Fruit fly (Drosophila melanogaster) whole organism, embryonic: Measurements from ENCODE around the gene Cp18.
A peak's percentile ranks its signal among the peaks of the same experiment; 100 is the strongest.

Source experiments
- Abd-B ChIP-seq: fragments of 200-800 bp; sonication (Bioruptor generic); optimal IDR thresholded peaks from 2 replicates; lab custom pipeline; 2018; ENCODE audit warnings: missing biosample characterization, mild to moderate bottlenecking, missing genetic modification characterization, moderate library complexity
- Awh ChIP-seq: fragments of 200-800 bp; sonication (Bioruptor generic); IDR thresholded peaks from 2 replicates; pipeline ENCODE4, ENCODE4 v1.3.6; 2022; ENCODE audit warnings: missing biosample characterization, missing genetic modification characterization
- BtbVII ChIP-seq: fragments of 200-800 bp; sonication (Bioruptor generic); optimal IDR thresholded peaks from 3 replicates; lab custom pipeline; 2017; ENCODE audit warnings: missing biosample characterization, mild to moderate bottlenecking, missing genetic modification characterization
- CG10979 ChIP-seq: fragments of 200-800 bp; sonication (Bioruptor generic); optimal IDR thresholded peaks from 2 replicates; lab custom pipeline; 2018; ENCODE audit warnings: missing biosample characterization, mild to moderate bottlenecking, missing genetic modification characterization, moderate library complexity
- CG11695 ChIP-seq: fragments of 200-800 bp; sonication (Bioruptor generic); IDR thresholded peaks from 3 replicates; pipeline ENCODE4 v1.3.6; 2022; ENCODE audit warnings: missing biosample characterization, missing genetic modification characterization
- CG11723 ChIP-seq: fragments of 200-800 bp; sonication (Bioruptor generic); optimal IDR thresholded peaks from 2 replicates; lab custom pipeline; 2017; ENCODE audit warnings: missing biosample characterization, mild to moderate bottlenecking, missing genetic modification characterization
- CG1233 ChIP-seq: fragments of 200-800 bp; sonication (Bioruptor generic); optimal IDR thresholded peaks from 4 replicates; lab custom pipeline; 2018; ENCODE audit warnings: missing biosample characterization, mild to moderate bottlenecking, missing genetic modification characterization
- CG13894 ChIP-seq: fragments of 200-800 bp; sonication (Bioruptor generic); optimal IDR thresholded peaks from 3 replicates; lab custom pipeline; 2018; ENCODE audit warnings: missing biosample characterization, mild to moderate bottlenecking, missing genetic modification characterization, moderate library complexity
- CG15269 ChIP-seq: fragments of 200-800 bp; sonication (Bioruptor generic); optimal IDR thresholded peaks from 2 replicates; lab custom pipeline; 2018; ENCODE audit warnings: missing biosample characterization, mild to moderate bottlenecking, missing genetic modification characterization, moderate library complexity
- CG15601 ChIP-seq: fragments of 200-800 bp; sonication (Bioruptor generic); optimal IDR thresholded peaks from 3 replicates; lab custom pipeline; 2019; ENCODE audit warnings: missing biosample characterization, mild to moderate bottlenecking, missing genetic modification characterization, moderate library complexity
- CG1602 ChIP-seq: fragments of 200-800 bp; sonication (Bioruptor generic); optimal IDR thresholded peaks from 3 replicates; lab custom pipeline; 2016; ENCODE audit warnings: missing biosample characterization, missing genetic modification characterization
- CG17359 ChIP-seq: fragments of 200-800 bp; sonication (Bioruptor generic); optimal IDR thresholded peaks from 3 replicates; lab custom pipeline; 2018; ENCODE audit warnings: missing biosample characterization, mild to moderate bottlenecking, missing genetic modification characterization, moderate library complexity
- CG2202 ChIP-seq: fragments of 200-800 bp; sonication (Bioruptor generic); optimal IDR thresholded peaks from 2 replicates; lab custom pipeline; 2018; ENCODE audit warnings: missing biosample characterization, mild to moderate bottlenecking, missing genetic modification characterization
- CG2889 ChIP-seq: fragments of 200-800 bp; sonication (Bioruptor generic); IDR thresholded peaks from 3 replicates; pipeline ENCODE4 v1.3.6; 2022; ENCODE audit warnings: missing biosample characterization, missing genetic modification characterization
- CG31365 ChIP-seq: fragments of 200-800 bp; sonication (Bioruptor generic); optimal IDR thresholded peaks from 2 replicates; lab custom pipeline; 2018; ENCODE audit warnings: missing biosample characterization, mild to moderate bottlenecking, missing genetic modification characterization
- CG34224 ChIP-seq: fragments of 200-800 bp; sonication (Bioruptor generic); IDR thresholded peaks from 3 replicates; pipeline ENCODE4 v1.3.6; 2022; ENCODE audit warnings: missing biosample characterization, missing genetic modification characterization; ENCODE audit not compliant: partially characterized antibody
- CG43689 ChIP-seq: fragments of 200-800 bp; sonication (Bioruptor generic); IDR thresholded peaks from 2 replicates; pipeline ENCODE4 v1.3.6; 2022; ENCODE audit warnings: missing biosample characterization, missing genetic modification characterization
- CG4617 ChIP-seq: fragments of 200-800 bp; sonication (Bioruptor generic); optimal IDR thresholded peaks from 3 replicates; lab custom pipeline; 2016; ENCODE audit warnings: missing biosample characterization, missing genetic modification characterization, borderline replicate concordance
- CG4707 ChIP-seq: fragments of 200-800 bp; sonication (Bioruptor generic); optimal IDR thresholded peaks from 2 replicates; lab custom pipeline; 2018; ENCODE audit warnings: missing biosample characterization, mild to moderate bottlenecking, missing genetic modification characterization, moderate library complexity
- CG4820 ChIP-seq: fragments of 200-800 bp; sonication (Bioruptor generic); optimal IDR thresholded peaks from 3 replicates; lab custom pipeline; 2016; ENCODE audit warnings: missing biosample characterization, missing genetic modification characterization
- CG5245 ChIP-seq: fragments of 200-800 bp; sonication (Bioruptor generic); optimal IDR thresholded peaks from 3 replicates; lab custom pipeline; 2016; ENCODE audit warnings: missing biosample characterization, missing genetic modification characterization
- CG7271 ChIP-seq: fragments of 200-800 bp; sonication (Bioruptor generic); optimal IDR thresholded peaks from 2 replicates; lab custom pipeline; 2018; ENCODE audit warnings: missing biosample characterization, mild to moderate bottlenecking, missing genetic modification characterization, moderate library complexity
- CG8765 ChIP-seq: fragments of 200-800 bp; sonication (Bioruptor generic); IDR thresholded peaks from 2 replicates; pipeline ENCODE4 v1.3.6; 2022; ENCODE audit warnings: missing biosample characterization, missing genetic modification characterization
- CHES-1-like ChIP-seq: fragments of 200-800 bp; sonication (Bioruptor generic); optimal IDR thresholded peaks from 2 replicates; lab custom pipeline; 2016; ENCODE audit warnings: missing biosample characterization, missing genetic modification characterization
- CkIIα-i1 ChIP-seq: fragments of 200-800 bp; sonication (Bioruptor generic); IDR thresholded peaks from 2 replicates; pipeline ENCODE4 v1.3.6; 2022; ENCODE audit warnings: missing biosample characterization, missing genetic modification characterization
- D19B ChIP-seq: fragments of 200-800 bp; sonication (Bioruptor generic); optimal IDR thresholded peaks from 2 replicates; lab custom pipeline; 2017; ENCODE audit warnings: missing biosample characterization, mild to moderate bottlenecking, missing genetic modification characterization
- E2f2 ChIP-seq: fragments of 200-800 bp; sonication (Bioruptor generic); IDR thresholded peaks from 2 replicates; pipeline ENCODE4 v1.3.6; 2022; ENCODE audit warnings: missing biosample characterization, missing genetic modification characterization
- HmgD ChIP-seq: fragments of 200-800 bp; sonication (Bioruptor generic); optimal IDR thresholded peaks from 3 replicates; lab custom pipeline; 2016; ENCODE audit warnings: missing biosample characterization, missing genetic modification characterization
- Hr78 ChIP-seq, 2 experiments: fragments of 200-800 bp in 1 of 2; fragments of >200 bp in 1 of 2; sonication (Bioruptor generic) in 1 of 2; optimal IDR thresholded peaks; 2 replicates each; lab custom pipeline; 2017 to 2019; ENCODE audit warnings: missing biosample characterization in 2 of 2, missing genetic modification characterization in 2 of 2, mild to moderate bottlenecking in 1 of 2, moderate library complexity in 1 of 2
- Lpt ChIP-seq: fragments of >200 bp; optimal IDR thresholded peaks from 2 replicates; lab custom pipeline; 2018; ENCODE audit warnings: missing biosample characterization, missing genetic modification characterization
- NC2α ChIP-seq: fragments of 200-800 bp; sonication (Bioruptor generic); optimal IDR thresholded peaks from 2 replicates; lab custom pipeline; 2016; ENCODE audit warnings: missing biosample characterization, missing genetic modification characterization
- Ravus ChIP-seq: fragments of 200-800 bp; sonication (Bioruptor generic); IDR thresholded peaks from 2 replicates; pipeline ENCODE4 v1.3.6; 2022; ENCODE audit warnings: missing biosample characterization, missing genetic modification characterization
- Xrp1 ChIP-seq: fragments of 200-800 bp; sonication (Bioruptor generic); IDR thresholded peaks from 2 replicates; pipeline ENCODE4 v1.3.6; 2022; ENCODE audit warnings: missing biosample characterization, missing genetic modification characterization
- ase ChIP-seq: fragments of 200-800 bp; sonication (Bioruptor generic); IDR thresholded peaks from 3 replicates; pipeline ENCODE4 v1.3.6; 2022; ENCODE audit warnings: missing biosample characterization, missing genetic modification characterization
- bowl ChIP-seq: fragments of 200-800 bp; sonication (Bioruptor generic); IDR thresholded peaks from 2 replicates; pipeline ENCODE4 v1.3.6; 2022; ENCODE audit warnings: missing biosample characterization, missing genetic modification characterization
- chif ChIP-seq, 2 experiments: fragments of 200-800 bp; sonication (Bioruptor generic); optimal IDR thresholded peaks; 3 replicates each; lab custom pipeline; 2016; ENCODE audit warnings: missing biosample characterization in 2 of 2, missing genetic modification characterization in 2 of 2
- dmrt99B ChIP-seq: fragments of 200-800 bp; sonication (Bioruptor generic); optimal IDR thresholded peaks from 2 replicates; lab custom pipeline; 2018; ENCODE audit warnings: missing biosample characterization, mild to moderate bottlenecking, missing genetic modification characterization, moderate library complexity
- eyg ChIP-seq: fragments of 200-800 bp; sonication (Bioruptor generic); optimal IDR thresholded peaks from 3 replicates; lab custom pipeline; 2016; ENCODE audit warnings: missing biosample characterization, missing genetic modification characterization
- gro ChIP-seq: fragments of 200-800 bp; sonication (Bioruptor generic); optimal IDR thresholded peaks from 2 replicates; lab custom pipeline; 2016; ENCODE audit warnings: missing biosample characterization, missing genetic modification characterization
- gsb ChIP-seq: fragments of 200-800 bp; sonication (Bioruptor generic); IDR thresholded peaks from 2 replicates; pipeline ENCODE4 v1.3.6; 2022; ENCODE audit warnings: missing biosample characterization, missing genetic modification characterization
- hkb ChIP-seq, 2 experiments: fragments of 200-800 bp in 1 of 2; fragments of >200 bp in 1 of 2; sonication (Bioruptor generic) in 1 of 2; IDR thresholded peaks in 1 of 2; optimal IDR thresholded peaks in 1 of 2; 2 replicates each; pipeline versions ENCODE4 v1.3.6 to Lab custom; 2017 to 2022; ENCODE audit warnings: missing biosample characterization in 1 of 2, missing genetic modification characterization in 1 of 2
- ken ChIP-seq: fragments of 200-800 bp; sonication (Bioruptor generic); IDR thresholded peaks from 3 replicates; pipeline ENCODE4 v1.3.6; 2022; ENCODE audit warnings: missing biosample characterization, missing genetic modification characterization
- klu ChIP-seq: fragments of 200-800 bp; sonication (Bioruptor generic); IDR thresholded peaks from 2 replicates; pipeline ENCODE4 v1.3.6; 2022; ENCODE audit warnings: missing biosample characterization, missing genetic modification characterization
- pita ChIP-seq: fragments of 200-800 bp; sonication (Bioruptor generic); optimal IDR thresholded peaks from 2 replicates; lab custom pipeline; 2017; ENCODE audit warnings: missing biosample characterization, mild to moderate bottlenecking, missing genetic modification characterization
- schlank ChIP-seq: fragments of 200-800 bp; sonication (Bioruptor generic); optimal IDR thresholded peaks from 2 replicates; lab custom pipeline; 2018; ENCODE audit warnings: missing biosample characterization, mild to moderate bottlenecking, missing genetic modification characterization
- sima ChIP-seq: fragments of 200-800 bp; sonication (Bioruptor generic); optimal IDR thresholded peaks from 2 replicates; lab custom pipeline; 2016; ENCODE audit warnings: missing biosample characterization, missing genetic modification characterization
- slbo ChIP-seq: fragments of 200-800 bp; sonication (Bioruptor generic); IDR thresholded peaks from 2 replicates; pipeline ENCODE4 v1.3.6; 2022; ENCODE audit warnings: missing biosample characterization, missing genetic modification characterization
- sr ChIP-seq: fragments of 200-800 bp; sonication (Bioruptor generic); IDR thresholded peaks from 3 replicates; pipeline ENCODE4 v1.3.6; 2022; ENCODE audit warnings: missing biosample characterization, missing genetic modification characterization
- tx ChIP-seq: fragments of 200-800 bp; sonication (Bioruptor generic); optimal IDR thresholded peaks from 2 replicates; lab custom pipeline; 2016; ENCODE audit warnings: missing biosample characterization, missing genetic modification characterization

The Cp18 gene

dm6 chr3L:8772998-8773684, 46.5 kb downstream of the Cp18 start (continued):
- TF ChIP-seq CG4707 (GFP tag; lab: Kevin White, UChicago) (peak; percentile 64), tx (GFP tag; lab: Kevin White, UChicago) (no peak), CG34224 (GFP tag; lab: Robert Waterston, UW) (no peak), pita (GFP tag; lab: Kevin White, UChicago) (no peak), CG2889 (GFP tag; lab: Robert Waterston, UW) (peak; percentile 44; the same call in 1 of the 3 replicates), sr (no peak), CHES-1-like (GFP tag; lab: Kevin White, UChicago) (no peak), gro (no peak), CG43689 (no peak), ken (GFP tag; lab: Robert Waterston, UW) (peak; percentile 22; the same call in 1 of the 3 replicates), chif (GFP tag; optimal IDR thresholded peaks at IDR 0.05; lab: Kevin White, UChicago) (peak; percentile 77 to 78), gsb (GFP tag; lab: Robert Waterston, UW) (no peak), Hr78 (GFP tag; optimal IDR thresholded peaks at IDR 0.05; lab: Kevin White, UChicago) (peak in 1 of 2 experiments; percentile 73), CG7271 (tag; lab: Kevin White, UChicago) (peak; percentile 33), hkb (optimal IDR thresholded peaks at IDR 0.05; lab: Kevin White, UChicago) (no peak), hkb (GFP tag; IDR thresholded peaks at IDR 0.05; lab: Robert Waterston, UW) (peak; percentile 70), CG15269 (tag; lab: Kevin White, UChicago) (peak; percentile 83), sima (GFP tag; lab: Kevin White, UChicago) (no peak), CG31365 (no peak), CG13894 (tag; lab: Kevin White, UChicago) (no peak), CG2202 (tag; lab: Kevin White, UChicago) (peak; percentile 80), ase (peak; percentile 31; the same call in 2 of the 3 replicates), Lpt (no peak), Awh (GFP tag; lab: Robert Waterston, UW) (peak; percentile 71), CG1602 (GFP tag; lab: Kevin White, UChicago) (peak; percentile 60), eyg (no peak), bowl (GFP tag; lab: Robert Waterston, UW) (peak; percentile 23; the same call in 1 of the 2 replicates), CG17359 (tag; lab: Kevin White, UChicago) (peak; percentile 79), E2f2 (GFP tag; lab: Robert Waterston, UW) (peak; percentile 63; the same call in 1 of the 2 replicates), CG5245 (GFP tag; lab: Kevin White, UChicago) (peak; percentile 41), D19B (GFP tag; lab: Kevin White, UChicago) (no peak), CkIIα-i1 (no peak), slbo (0 out of 2 replicates have a peak, but pooled peaks have one; percentile 36), CG11723 (GFP tag; lab: Kevin White, UChicago) (peak; percentile 63), BtbVII (GFP tag; lab: Kevin White, UChicago) (no peak), CG1233 (peak; percentile 72), NC2α (peak; percentile 20), CG4820 (GFP tag; lab: Kevin White, UChicago) (peak; percentile 62), CG10979 (tag; lab: Kevin White, UChicago) (peak; percentile 85), Ravus (no peak), CG15601 (tag; lab: Kevin White, UChicago) (peak; percentile 83), schlank (tag; lab: Kevin White, UChicago) (no peak), klu (GFP tag; lab: Robert Waterston, UW) (0 out of 2 replicates have a peak, but pooled peaks have one; percentile 17), Xrp1 (GFP tag; lab: Robert Waterston, UW) (peak; percentile 88), HmgD (GFP tag; lab: Kevin White, UChicago) (no peak), CG8765 (GFP tag; lab: Robert Waterston, UW) (no peak), Abd-B (GFP tag; lab: Kevin White, UChicago) (peak; percentile 72), CG4617 (GFP tag; lab: Kevin White, UChicago) (peak; percentile 16), dmrt99B (peak; percentile 86), CG11695 (GFP tag; lab: Robert Waterston, UW) (peak; percentile 73; the same call in 2 of the 3 replicates)
